Fruit fly (Drosophila melanogaster) whole organism, embryonic: ENCODE measurements around the gene CG43131.
A peak's percentile ranks its signal among the peaks of the same experiment; 100 is the strongest.

Experiments used
- Abd-B ChIP-seq: fragments of 200-800 bp; sonication (Bioruptor generic); optimal IDR thresholded peaks from 2 replicates; lab custom pipeline; 2018; ENCODE audit warnings: missing biosample characterization, mild to moderate bottlenecking, missing genetic modification characterization, moderate library complexity
- Atf3 ChIP-seq: fragments of 200-800 bp; sonication (Bioruptor generic); optimal IDR thresholded peaks from 3 replicates; lab custom pipeline; 2016; ENCODE audit warnings: missing biosample characterization, missing genetic modification characterization
- CG11398 ChIP-seq: fragments of 200-800 bp; sonication (Bioruptor generic); optimal IDR thresholded peaks from 2 replicates; lab custom pipeline; 2016; ENCODE audit warnings: missing biosample characterization, missing genetic modification characterization
- CG14050 ChIP-seq: fragments of 200-800 bp; sonication (Bioruptor generic); IDR thresholded peaks from 3 replicates; pipeline ENCODE4 v1.3.6; 2022; ENCODE audit warnings: missing biosample characterization, missing genetic modification characterization
- CG15696 ChIP-seq: fragments of 200-800 bp; sonication (Bioruptor generic); optimal IDR thresholded peaks from 2 replicates; lab custom pipeline; 2019; ENCODE audit warnings: missing biosample characterization, mild to moderate bottlenecking, missing genetic modification characterization, moderate library complexity
- CG17328 ChIP-seq: fragments of 200-800 bp; sonication (Bioruptor generic); IDR thresholded peaks from 2 replicates; pipeline ENCODE4 v1.3.6; 2022; ENCODE audit warnings: missing biosample characterization, missing genetic modification characterization
- CG17912 ChIP-seq: fragments of 200-800 bp; sonication (Bioruptor generic); optimal IDR thresholded peaks from 2 replicates; lab custom pipeline; 2018; ENCODE audit warnings: missing biosample characterization, mild to moderate bottlenecking, missing genetic modification characterization
- CG2199 ChIP-seq: fragments of 200-800 bp; sonication (Bioruptor generic); IDR thresholded peaks from 3 replicates; pipeline ENCODE4 v1.3.6; 2022; ENCODE audit warnings: missing biosample characterization, missing genetic modification characterization
- CG31365 ChIP-seq: fragments of 200-800 bp; sonication (Bioruptor generic); optimal IDR thresholded peaks from 2 replicates; lab custom pipeline; 2018; ENCODE audit warnings: missing biosample characterization, mild to moderate bottlenecking, missing genetic modification characterization
- CG3281 ChIP-seq: fragments of 200-800 bp; sonication (Bioruptor generic); optimal IDR thresholded peaks from 3 replicates; lab custom pipeline; 2017; ENCODE audit warnings: missing biosample characterization, mild to moderate bottlenecking, missing genetic modification characterization
- CG34422 ChIP-seq: fragments of 200-800 bp; sonication (Bioruptor generic); IDR thresholded peaks from 3 replicates; pipeline ENCODE4 v1.3.6; 2022; ENCODE audit warnings: missing biosample characterization, missing genetic modification characterization
- CG3838 ChIP-seq: fragments of 200-800 bp; sonication (Bioruptor generic); optimal IDR thresholded peaks from 3 replicates; lab custom pipeline; 2016; ENCODE audit warnings: missing biosample characterization, missing genetic modification characterization
- CG4282 ChIP-seq: fragments of 200-800 bp; sonication (Bioruptor generic); optimal IDR thresholded peaks from 2 replicates; lab custom pipeline; 2016; ENCODE audit warnings: missing biosample characterization, missing genetic modification characterization
- CG4360 ChIP-seq: fragments of 200-800 bp; sonication (Bioruptor generic); IDR thresholded peaks from 2 replicates; pipeline ENCODE4 v1.3.6; 2022; ENCODE audit warnings: missing biosample characterization, missing genetic modification characterization
- CG4617 ChIP-seq: fragments of 200-800 bp; sonication (Bioruptor generic); optimal IDR thresholded peaks from 3 replicates; lab custom pipeline; 2016; ENCODE audit warnings: missing biosample characterization, missing genetic modification characterization, borderline replicate concordance
- CG4854 ChIP-seq: fragments of 200-800 bp; sonication (Bioruptor generic); optimal IDR thresholded peaks from 2 replicates; lab custom pipeline; 2016; ENCODE audit warnings: missing biosample characterization, missing genetic modification characterization, inconsistent platforms
- CG9727 ChIP-seq: fragments of 200-800 bp; sonication (Bioruptor generic); optimal IDR thresholded peaks from 3 replicates; lab custom pipeline; 2017; ENCODE audit warnings: missing biosample characterization, mild to moderate bottlenecking, missing genetic modification characterization
- CHES-1-like ChIP-seq: fragments of 200-800 bp; sonication (Bioruptor generic); optimal IDR thresholded peaks from 2 replicates; lab custom pipeline; 2016; ENCODE audit warnings: missing biosample characterization, missing genetic modification characterization
- D19B ChIP-seq: fragments of 200-800 bp; sonication (Bioruptor generic); optimal IDR thresholded peaks from 2 replicates; lab custom pipeline; 2017; ENCODE audit warnings: missing biosample characterization, mild to moderate bottlenecking, missing genetic modification characterization
- Dek ChIP-seq: fragments of 200-800 bp; sonication (Bioruptor generic); optimal IDR thresholded peaks from 3 replicates; lab custom pipeline; 2019; ENCODE audit warnings: missing biosample characterization, mild to moderate bottlenecking, missing genetic modification characterization, moderate library complexity
- Drgx ChIP-seq: fragments of 200-800 bp; sonication (Bioruptor generic); IDR thresholded peaks from 2 replicates; pipeline ENCODE4 v1.3.6; 2022; ENCODE audit warnings: missing biosample characterization, missing genetic modification characterization
- Fer3 ChIP-seq: fragments of 200-800 bp; sonication (Bioruptor generic); optimal IDR thresholded peaks from 2 replicates; lab custom pipeline; 2018; ENCODE audit warnings: missing biosample characterization, mild to moderate bottlenecking, missing genetic modification characterization, moderate library complexity
- HLH4C ChIP-seq: fragments of 200-800 bp; sonication (Bioruptor generic); IDR thresholded peaks from 3 replicates; pipeline ENCODE4 v1.3.6; 2022; ENCODE audit warnings: missing biosample characterization, missing genetic modification characterization; ENCODE audit not compliant: partially characterized antibody
- Kr ChIP-seq: fragments of 200-800 bp; sonication (Bioruptor generic); optimal IDR thresholded peaks from 2 replicates; lab custom pipeline; 2017; ENCODE audit warnings: missing biosample characterization, mild to moderate bottlenecking, missing genetic modification characterization
- MESR4 ChIP-seq: fragments of 200-800 bp; sonication (Bioruptor generic); optimal IDR thresholded peaks from 2 replicates; lab custom pipeline; 2018; ENCODE audit warnings: missing biosample characterization, mild to moderate bottlenecking, missing genetic modification characterization, moderate library complexity
- NK7.1 ChIP-seq: fragments of 200-800 bp; sonication (Bioruptor generic); optimal IDR thresholded peaks from 3 replicates; lab custom pipeline; 2016; ENCODE audit warnings: missing biosample characterization, missing genetic modification characterization
- Nf-YA ChIP-seq: fragments of 200-800 bp; sonication (Bioruptor generic); IDR thresholded peaks from 2 replicates; pipeline ENCODE4 v1.3.6; 2022; ENCODE audit warnings: missing biosample characterization, missing genetic modification characterization
- PHDP ChIP-seq: fragments of 200-800 bp; sonication (Bioruptor generic); optimal IDR thresholded peaks from 3 replicates; lab custom pipeline; 2018; ENCODE audit warnings: missing biosample characterization, mild to moderate bottlenecking, missing genetic modification characterization, moderate library complexity
- Poxn ChIP-seq: fragments of 200-800 bp; sonication (Bioruptor generic); IDR thresholded peaks from 2 replicates; pipeline ENCODE4 v1.3.6; 2022; ENCODE audit warnings: missing biosample characterization, missing genetic modification characterization
- Ptx1 ChIP-seq: fragments of 200-800 bp; sonication (Bioruptor generic); IDR thresholded peaks from 2 replicates; pipeline ENCODE4 v1.3.6; 2022; ENCODE audit warnings: missing biosample characterization, missing genetic modification characterization
- Scr ChIP-seq: fragments of 200-800 bp; sonication (Bioruptor generic); IDR thresholded peaks from 2 replicates; pipeline ENCODE4 v1.3.6; 2022; ENCODE audit warnings: missing biosample characterization, missing genetic modification characterization; ENCODE audit not compliant: partially characterized antibody
- Xbp1 ChIP-seq: fragments of 200-800 bp; sonication (Bioruptor generic); optimal IDR thresholded peaks from 3 replicates; lab custom pipeline; 2016; ENCODE audit warnings: missing biosample characterization, mild to moderate bottlenecking, missing genetic modification characterization
- ato ChIP-seq: fragments of 200-800 bp; sonication (Bioruptor generic); IDR thresholded peaks from 2 replicates; pipeline ENCODE4 v1.3.6; 2022; ENCODE audit warnings: missing biosample characterization, missing genetic modification characterization; ENCODE audit not compliant: partially characterized antibody
- chm ChIP-seq: fragments of 200-800 bp; sonication (Bioruptor generic); IDR thresholded peaks from 2 replicates; pipeline ENCODE4 v1.3.6; 2022; ENCODE audit warnings: missing biosample characterization, missing genetic modification characterization
- crol ChIP-seq: fragments of 200-800 bp; sonication (Bioruptor generic); IDR thresholded peaks from 2 replicates; pipeline ENCODE4 v1.3.6; 2022; ENCODE audit warnings: missing biosample characterization, missing genetic modification characterization
- dati ChIP-seq: fragments of 200-800 bp; sonication (Bioruptor generic); IDR thresholded peaks from 2 replicates; pipeline ENCODE4 v1.3.6; 2022; ENCODE audit warnings: missing biosample characterization, missing genetic modification characterization
- en ChIP-seq: fragments of 200-800 bp; sonication (Bioruptor generic); optimal IDR thresholded peaks from 2 replicates; lab custom pipeline; 2016; ENCODE audit warnings: missing biosample characterization, missing genetic modification characterization
- knrl ChIP-seq: fragments of 200-800 bp; sonication (Bioruptor generic); IDR thresholded peaks from 3 replicates; pipeline ENCODE4 v1.3.6; 2022; ENCODE audit warnings: missing biosample characterization, missing genetic modification characterization; ENCODE audit not compliant: partially characterized antibody
- luna ChIP-seq: fragments of 200-800 bp; sonication (Bioruptor generic); optimal IDR thresholded peaks from 2 replicates; lab custom pipeline; 2016; ENCODE audit warnings: missing biosample characterization, missing genetic modification characterization
- maf-S ChIP-seq: fragments of 200-800 bp; sonication (Bioruptor generic); optimal IDR thresholded peaks from 2 replicates; lab custom pipeline; 2016; ENCODE audit warnings: missing biosample characterization, missing genetic modification characterization
- mirr ChIP-seq: fragments of 200-800 bp; sonication (Bioruptor generic); optimal IDR thresholded peaks from 3 replicates; lab custom pipeline; 2018; ENCODE audit warnings: missing biosample characterization, mild to moderate bottlenecking, missing genetic modification characterization
- nom ChIP-seq: fragments of 200-800 bp; sonication (Bioruptor generic); optimal IDR thresholded peaks from 2 replicates; lab custom pipeline; 2017; ENCODE audit warnings: missing biosample characterization, missing genetic modification characterization, mild to moderate bottlenecking, moderate library complexity, missing genetic modification reagents
- pan ChIP-seq, 4 experiments: fragments of >200 bp in 3 of 4; fragments of 200-800 bp in 1 of 4; sonication (Bioruptor generic) in 1 of 4; optimal IDR thresholded peaks in 3 of 4; IDR thresholded peaks in 1 of 4; 2 replicates each; pipeline versions ENCODE4 v1.3.6 to Lab custom; 2017 to 2022; ENCODE audit warnings: missing biosample characterization in 2 of 4, missing genetic modification characterization in 2 of 4, mixed read lengths in 1 of 4
- sc ChIP-seq, 3 experiments: fragments of >200 bp in 2 of 3; fragments of 200-800 bp in 1 of 3; sonication (Bioruptor generic) in 1 of 3; optimal IDR thresholded peaks; 2 replicates in 2 of 3; 3 replicates in 1 of 3; lab custom pipeline; 2017; ENCODE audit warnings: mild to moderate bottlenecking in 1 of 3, missing biosample characterization in 1 of 3, missing genetic modification characterization in 1 of 3, missing genetic modification reagents in 1 of 3
- sens-2 ChIP-seq: fragments of 200-800 bp; sonication (Bioruptor generic); IDR thresholded peaks from 2 replicates; pipeline ENCODE4 v1.3.6; 2022; ENCODE audit warnings: missing biosample characterization, missing genetic modification characterization
- shn ChIP-seq: fragments of 200-800 bp; sonication (Bioruptor generic); optimal IDR thresholded peaks from 3 replicates; lab custom pipeline; 2016; ENCODE audit warnings: missing biosample characterization, missing genetic modification characterization
- slbo ChIP-seq: fragments of 200-800 bp; sonication (Bioruptor generic); IDR thresholded peaks from 2 replicates; pipeline ENCODE4 v1.3.6; 2022; ENCODE audit warnings: missing biosample characterization, missing genetic modification characterization
- tx ChIP-seq: fragments of 200-800 bp; sonication (Bioruptor generic); optimal IDR thresholded peaks from 2 replicates; lab custom pipeline; 2016; ENCODE audit warnings: missing biosample characterization, missing genetic modification characterization
- zf30C ChIP-seq: fragments of 200-800 bp; sonication (Bioruptor generic); optimal IDR thresholded peaks from 3 replicates; lab custom pipeline; 2018; ENCODE audit warnings: missing biosample characterization, mild to moderate bottlenecking, missing genetic modification characterization
- zfh1 ChIP-seq: fragments of 200-800 bp; sonication (Bioruptor generic); IDR thresholded peaks from 3 replicates; pipeline ENCODE4 v1.3.6; 2022; ENCODE audit warnings: missing biosample characterization, missing genetic modification characterization

CG43131 gene

DNA sequence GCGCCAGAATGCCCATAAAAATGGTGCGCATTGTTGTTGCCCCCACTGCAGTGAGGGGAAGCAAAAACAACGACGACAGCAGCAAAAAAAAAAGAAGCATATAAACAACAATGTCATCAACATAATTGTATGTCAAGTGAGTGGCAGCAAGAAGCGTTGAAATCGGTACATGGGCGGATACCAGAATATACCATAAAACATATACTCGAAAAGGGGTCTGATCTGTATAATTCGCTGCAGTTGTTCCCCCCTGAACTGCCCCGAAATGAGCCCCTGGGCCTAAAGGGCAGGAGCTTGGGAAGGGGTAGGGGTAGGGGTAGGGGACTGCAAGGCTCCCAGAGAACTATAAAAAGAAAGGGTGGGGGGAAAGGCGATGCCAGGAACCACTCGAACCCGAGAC is 2.9 kb upstream of the CG43131 start:
- TF ChIP-seq zf30C (no peak), zfh1 (GFP tag; lab: Robert Waterston, UW) (peak; percentile 45; the same call in 1 of the 3 replicates), nom (GFP tag; lab: Kevin White, UChicago) (peak; percentile 84), CG34422 (GFP tag; lab: Robert Waterston, UW) (0 out of 3 replicates have a peak, but pooled peaks have one; percentile 26), Xbp1 (GFP tag; lab: Kevin White, UChicago) (no peak), pan (optimal IDR thresholded peaks at IDR 0.05; lab: Kevin White, UChicago) (no peak), pan (GFP tag; optimal IDR thresholded peaks at IDR 0.05 in 1 of 2, IDR thresholded peaks at IDR 0.05 in 1 of 2) (no peak), Drgx (GFP tag; lab: Robert Waterston, UW) (peak; percentile 23; the same call in 1 of the 2 replicates), Ptx1 (GFP tag; lab: Robert Waterston, UW) (no peak), CG17912 (no peak), dati (GFP tag; lab: Robert Waterston, UW) (no peak), chm (GFP tag; lab: Robert Waterston, UW) (peak; percentile 60; the same call in 1 of the 2 replicates), CG11398 (GFP tag; lab: Kevin White, UChicago) (no peak), Poxn (GFP tag; lab: Robert Waterston, UW) (no peak), CG4854 (no peak), CHES-1-like (GFP tag; lab: Kevin White, UChicago) (no peak), CG3281 (GFP tag; lab: Kevin White, UChicago) (no peak), Fer3 (no peak), sens-2 (GFP tag; lab: Robert Waterston, UW) (no peak), CG17328 (no peak), Atf3 (no peak), NK7.1 (GFP tag; lab: Kevin White, UChicago) (no peak), CG14050 (GFP tag; lab: Robert Waterston, UW) (no peak), shn (GFP tag; lab: Kevin White, UChicago) (no peak), Nf-YA (GFP tag; lab: Robert Waterston, UW) (0 out of 2 replicates have a peak, but pooled peaks have one; percentile 22), knrl (GFP tag; lab: Robert Waterston, UW) (no peak), maf-S (GFP tag; lab: Kevin White, UChicago) (no peak), en (GFP tag; lab: Kevin White, UChicago) (no peak), CG9727 (GFP tag; lab: Kevin White, UChicago) (no peak), MESR4 (GFP tag; lab: Kevin White, UChicago) (no peak), Scr (GFP tag; lab: Robert Waterston, UW) (no peak), CG4617 (GFP tag; lab: Kevin White, UChicago) (no peak), CG31365 (no peak), Dek (tag; lab: Kevin White, UChicago) (no peak), tx (GFP tag; lab: Kevin White, UChicago) (no peak), ato (GFP tag; lab: Robert Waterston, UW) (no peak), luna (GFP tag; lab: Kevin White, UChicago) (no peak), crol (GFP tag; lab: Robert Waterston, UW) (peak; percentile 82), PHDP (tag; lab: Kevin White, UChicago) (no peak), CG2199 (GFP tag; lab: Robert Waterston, UW) (no peak), CG15696 (peak; percentile 50), sc (optimal IDR thresholded peaks at IDR 0.05; lab: Kevin White, UChicago) (no peak), sc (GFP tag; optimal IDR thresholded peaks at IDR 0.05; lab: Kevin White, UChicago) (no peak), slbo (GFP tag; lab: Robert Waterston, UW) (no peak), D19B (GFP tag; lab: Kevin White, UChicago) (no peak), CG4360 (peak; percentile 64), Kr (GFP tag; lab: Kevin White, UChicago) (peak; percentile 33), Abd-B (GFP tag; lab: Kevin White, UChicago) (peak; percentile 5), CG3838 (GFP tag; lab: Kevin White, UChicago) (no peak), HLH4C (no peak), CG4282 (GFP tag; lab: Kevin White, UChicago) (no peak), mirr (GFP tag; lab: Kevin White, UChicago) (no peak)
